Worm (Caenorhabditis elegans) whole organism, L1 larva: ENCODE data around the gene clec-194.
"Not testable (repeated sequence)": the region's sequence is repeated elsewhere in the genome, so short reads cannot be mapped to it uniquely, and the experiment has no call there.

ENCODE experiments used
- C34B4.2 ChIP-seq: sonication (generic microtip); optimal IDR thresholded peaks from 2 replicates; lab custom pipeline; 2017; ENCODE audit warnings: mild to moderate bottlenecking, missing genetic modification characterization, missing compliant biosample characterization
- F16B12.6 ChIP-seq: fragments of 150-350 bp; optimal IDR thresholded peaks from 2 replicates; lab custom pipeline; 2014; ENCODE audit warnings: missing biosample characterization, missing genetic modification characterization
- Y116A8C.19 ChIP-seq: sonication (generic microtip); optimal IDR thresholded peaks from 2 replicates; lab custom pipeline; 2016; ENCODE audit warnings: missing compliant biosample characterization, missing genetic modification characterization, borderline replicate concordance
- aha-1 ChIP-seq: fragments of 150-350 bp; optimal IDR thresholded peaks from 2 replicates; lab custom pipeline; 2014; ENCODE audit warnings: missing biosample characterization, missing genetic modification characterization
- ama-1 ChIP-seq: fragments of 150-350 bp; optimal IDR thresholded peaks from 2 replicates; lab custom pipeline; 2014
- blmp-1 ChIP-seq: fragments of 150-350 bp; optimal IDR thresholded peaks from 2 replicates; lab custom pipeline; 2014; ENCODE audit warnings: missing biosample characterization, missing genetic modification characterization
- ceh-88 ChIP-seq: fragments of 200-800 bp; sonication (Bioruptor generic); IDR thresholded peaks from 2 replicates; pipeline ENCODE4 v1.3.6; 2022; ENCODE audit warnings: missing genetic modification characterization, missing compliant biosample characterization
- dpl-1 ChIP-seq, 3 experiments: fragments of 150-350 bp in 2 of 3; sonication (generic microtip) in 1 of 3; optimal IDR thresholded peaks; 2 replicates each; lab custom pipeline; 2014 to 2017; ENCODE audit warnings: missing biosample characterization in 3 of 3, missing genetic modification characterization in 3 of 3, missing genetic modification reagents in 3 of 3
- dsc-1 ChIP-seq: sonication (generic microtip); optimal IDR thresholded peaks from 2 replicates; lab custom pipeline; 2016; ENCODE audit warnings: mild to moderate bottlenecking, missing genetic modification characterization, missing compliant biosample characterization
- efl-1 ChIP-seq, 4 experiments: fragments of 150-350 bp; optimal IDR thresholded peaks in 3 of 4; peaks in 1 of 4; 1 replicate in 1 of 4; 2 replicates in 3 of 4; lab custom pipeline; 2014; ENCODE audit warnings: missing biosample characterization in 2 of 4, missing genetic modification characterization in 2 of 4, missing genetic modification reagents in 2 of 4
- egl-27 ChIP-seq, 2 experiments: fragments of 150-350 bp in 1 of 2; sonication (generic microtip); optimal IDR thresholded peaks; 3 replicates each; lab custom pipeline; 2017 to 2018; ENCODE audit warnings: missing biosample characterization in 2 of 2, missing genetic modification characterization in 2 of 2, missing genetic modification reagents in 2 of 2
- fkh-10 ChIP-seq: sonication (generic microtip); optimal IDR thresholded peaks from 2 replicates; lab custom pipeline; 2017; ENCODE audit warnings: missing biosample characterization, missing genetic modification reagents, missing genetic modification characterization
- fkh-4 ChIP-seq: sonication (generic microtip); optimal IDR thresholded peaks from 2 replicates; lab custom pipeline; 2016; ENCODE audit warnings: missing compliant biosample characterization, missing genetic modification characterization, borderline replicate concordance
- fkh-8 ChIP-seq: sonication (generic microtip); optimal IDR thresholded peaks from 2 replicates; lab custom pipeline; 2016; ENCODE audit warnings: mild to moderate bottlenecking, missing genetic modification characterization, missing compliant biosample characterization
- grh-1 ChIP-seq: fragments of 200-800 bp; sonication (Bioruptor generic); IDR thresholded peaks from 2 replicates; pipeline ENCODE4 v1.3.6; 2022; ENCODE audit warnings: missing genetic modification reagents, missing genetic modification characterization, missing compliant biosample characterization
- hlh-17 ChIP-seq: fragments of 200-800 bp; sonication (Bioruptor generic); optimal IDR thresholded peaks from 2 replicates; lab custom pipeline; 2018; ENCODE audit warnings: missing genetic modification characterization, mild to moderate bottlenecking, missing compliant biosample characterization, moderate library complexity, borderline replicate concordance
- isw-1 ChIP-seq: fragments of 200-800 bp; sonication (Bioruptor generic); IDR thresholded peaks from 2 replicates; pipeline ENCODE4 v1.3.6; 2022; ENCODE audit warnings: missing genetic modification characterization, missing compliant biosample characterization
- lin-13 ChIP-seq: fragments of 150-350 bp; optimal IDR thresholded peaks from 2 replicates; lab custom pipeline; 2014; ENCODE audit warnings: missing biosample characterization, missing genetic modification reagents, missing genetic modification characterization
- lin-14 ChIP-seq: fragments of 200-800 bp; sonication (Bioruptor generic); optimal IDR thresholded peaks from 2 replicates; lab custom pipeline; 2018; ENCODE audit warnings: mild to moderate bottlenecking, missing genetic modification characterization, moderate library complexity, missing compliant biosample characterization
- lin-35 ChIP-seq, 2 experiments: fragments of 150-350 bp; optimal IDR thresholded peaks; 2 replicates each; lab custom pipeline; 2014; ENCODE audit warnings: missing biosample characterization in 2 of 2, missing genetic modification characterization in 2 of 2, missing genetic modification reagents in 2 of 2
- lsy-2 ChIP-seq, 2 experiments: fragments of 150-350 bp; optimal IDR thresholded peaks; 2 replicates each; lab custom pipeline; 2014; ENCODE audit warnings: missing biosample characterization in 2 of 2, missing genetic modification characterization in 2 of 2
- mab-9 ChIP-seq: fragments of 200-800 bp; sonication (Bioruptor generic); IDR thresholded peaks from 2 replicates; pipeline ENCODE4 v1.3.6; 2022; ENCODE audit warnings: missing genetic modification reagents, missing genetic modification characterization, missing compliant biosample characterization
- mdl-1 ChIP-seq, 2 experiments: fragments of 150-350 bp; optimal IDR thresholded peaks; 2 replicates each; lab custom pipeline; 2014 to 2017; ENCODE audit warnings: missing biosample characterization in 2 of 2, missing genetic modification characterization in 2 of 2, inconsistent platforms in 1 of 2
- nhr-19 ChIP-seq: fragments of 200-800 bp; sonication (Bioruptor generic); conservative IDR thresholded peaks from 2 replicates; pipeline ENCODE4 v1.3.6; 2022; ENCODE audit warnings: missing genetic modification characterization, missing compliant biosample characterization
- nhr-20 ChIP-seq: sonication (generic microtip); optimal IDR thresholded peaks from 2 replicates; lab custom pipeline; 2016; ENCODE audit warnings: mild to moderate bottlenecking, missing genetic modification characterization, missing compliant biosample characterization
- nhr-47 ChIP-seq: sonication (generic microtip); optimal IDR thresholded peaks from 2 replicates; lab custom pipeline; 2016; ENCODE audit warnings: mild to moderate bottlenecking, missing genetic modification characterization, moderate library complexity, missing compliant biosample characterization
- nhr-71 ChIP-seq: sonication (generic microtip); optimal IDR thresholded peaks from 2 replicates; lab custom pipeline; 2016; ENCODE audit warnings: mild to moderate bottlenecking, missing genetic modification characterization, moderate library complexity, missing compliant biosample characterization
- nhr-77 ChIP-seq: fragments of 150-350 bp; optimal IDR thresholded peaks from 2 replicates; lab custom pipeline; 2014; ENCODE audit warnings: missing biosample characterization, missing genetic modification characterization
- nhr-85 ChIP-seq: sonication (generic microtip); peaks from one replicate; lab custom pipeline; 2016; ENCODE audit warnings: missing genetic modification characterization, inconsistent platforms, missing compliant biosample characterization
- nhr-90 ChIP-seq: sonication (generic microtip); optimal IDR thresholded peaks from 2 replicates; lab custom pipeline; 2016; ENCODE audit warnings: mild to moderate bottlenecking, missing genetic modification characterization, missing compliant biosample characterization; ENCODE audit not compliant: poor library complexity
- pag-3 ChIP-seq: sonication (generic microtip); optimal IDR thresholded peaks from 2 replicates; lab custom pipeline; 2017; ENCODE audit warnings: missing genetic modification characterization, mild to moderate bottlenecking, missing compliant biosample characterization, antibody characterized with exemption, borderline replicate concordance; ENCODE audit not compliant: insufficient read depth
- pax-3 ChIP-seq: fragments of 200-800 bp; sonication (Bioruptor generic); optimal IDR thresholded peaks from 2 replicates; lab custom pipeline; 2018; ENCODE audit warnings: mild to moderate bottlenecking, missing genetic modification characterization, moderate library complexity, missing compliant biosample characterization
- pqm-1 ChIP-seq: sonication (generic microtip); optimal IDR thresholded peaks from 3 replicates; lab custom pipeline; 2017; ENCODE audit warnings: missing biosample characterization, missing genetic modification characterization
- rnt-1 ChIP-seq: sonication (generic microtip); optimal IDR thresholded peaks from 2 replicates; lab custom pipeline; 2016; ENCODE audit warnings: mild to moderate bottlenecking, missing genetic modification characterization, moderate library complexity, missing compliant biosample characterization
- snu-23 ChIP-seq: sonication (generic microtip); optimal IDR thresholded peaks from 2 replicates; lab custom pipeline; 2016; ENCODE audit warnings: missing genetic modification characterization, missing compliant biosample characterization
- sup-37 ChIP-seq: fragments of 200-800 bp; sonication (Bioruptor generic); optimal IDR thresholded peaks from 2 replicates; lab custom pipeline; 2018; ENCODE audit warnings: mild to moderate bottlenecking, missing genetic modification characterization, missing compliant biosample characterization
- swsn-7 ChIP-seq: sonication (generic microtip); optimal IDR thresholded peaks from 2 replicates; lab custom pipeline; 2016; ENCODE audit warnings: missing genetic modification characterization, missing compliant biosample characterization
- tbx-2 ChIP-seq: sonication (generic microtip); optimal IDR thresholded peaks from 2 replicates; lab custom pipeline; 2016; ENCODE audit warnings: missing genetic modification characterization, missing compliant biosample characterization
- unc-86 ChIP-seq: sonication (generic microtip); optimal IDR thresholded peaks from 2 replicates; lab custom pipeline; 2016; ENCODE audit warnings: missing genetic modification characterization, missing compliant biosample characterization
- unc-98 ChIP-seq: fragments of 200-800 bp; sonication (Bioruptor generic); IDR thresholded peaks from 2 replicates; pipeline ENCODE4 v1.3.6; 2022; ENCODE audit warnings: missing genetic modification characterization, missing compliant biosample characterization
- vab-15 ChIP-seq: sonication (generic microtip); optimal IDR thresholded peaks from 2 replicates; lab custom pipeline; 2017; ENCODE audit warnings: missing genotype, mild to moderate bottlenecking, missing genetic modification characterization, missing compliant biosample characterization
- xbp-1 ChIP-seq: sonication (generic microtip); optimal IDR thresholded peaks from 2 replicates; lab custom pipeline; 2016; ENCODE audit warnings: missing genetic modification characterization, missing compliant biosample characterization

The clec-194 gene

DNA sequence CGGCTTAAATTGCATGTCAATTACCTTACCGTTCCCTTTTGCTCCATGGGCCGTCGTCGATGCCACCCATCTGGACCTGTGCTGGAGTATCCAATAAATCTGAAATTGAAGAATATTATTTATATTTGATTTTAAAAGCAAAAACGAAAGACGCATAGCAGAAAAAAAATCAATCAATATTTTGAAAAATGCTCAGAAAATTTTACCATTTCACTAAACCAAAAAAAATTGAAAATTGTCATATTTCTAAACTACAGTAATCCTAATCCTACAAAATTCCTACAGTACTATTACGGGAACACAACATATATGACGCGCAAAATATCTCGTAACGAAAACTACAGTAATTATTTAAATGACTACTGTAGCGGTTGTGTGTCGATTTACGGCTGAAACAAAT is 11.4 kb downstream of the clec-194 start, which contains the start of gene Y116A8A.150:
Gene Y116A8A.150, minus strand, starts transcription at position 101 of the 400 bp plus-strand sequence.
- not testable (repeated sequence) for TF ChIP-seq egl-27 (tag; optimal IDR thresholded peaks at IDR 0.05; lab: Kevin White, UChicago); pag-3 (tag; lab: Kevin White, UChicago); fkh-10 (GFP tag; lab: Kevin White, UChicago)

- TF ChIP-seq dsc-1 (tag; lab: Kevin White, UChicago) (peak; percentile 39), fkh-4 (tag; lab: Kevin White, UChicago) (peak; percentile 8), nhr-47 (peak; percentile 74), nhr-71 (tag; lab: Kevin White, UChicago) (peak; percentile 76), ceh-88 (GFP tag; lab: Robert Waterston, UW) (peak; percentile 94), lsy-2 (tag; optimal IDR thresholded peaks at IDR 0.05; lab: Kevin White, UChicago) (peak; percentile 63 to 76), nhr-19 (GFP tag; lab: Robert Waterston, UW) (peak; percentile 98), pax-3 (tag; lab: Kevin White, UChicago) (peak; percentile 41), fkh-8 (peak; percentile 35), nhr-85 (peak; percentile 53), nhr-90 (tag; lab: Kevin White, UChicago) (peak; percentile 36), xbp-1 (tag; lab: Kevin White, UChicago) (peak; percentile 53), swsn-7 (tag; lab: Kevin White, UChicago) (peak; percentile 58), grh-1 (GFP tag; lab: Robert Waterston, UW) (peak; percentile 95), isw-1 (GFP tag; lab: Robert Waterston, UW) (peak; percentile 94), unc-86 (tag; lab: Kevin White, UChicago) (peak; percentile 27), rnt-1 (tag; lab: Kevin White, UChicago) (peak; percentile 56), efl-1 (optimal IDR thresholded peaks at IDR 0.05; lab: Kevin White, UChicago) (peak; percentile 53 to 60), efl-1 (GFP tag; optimal IDR thresholded peaks at IDR 0.05 in 1 of 2; lab: Kevin White, UChicago) (peak; percentile 14 to 96), lin-35 (GFP tag; optimal IDR thresholded peaks at IDR 0.05; lab: Kevin White, UChicago) (peak; percentile 0 to 49), snu-23 (GFP tag; lab: Kevin White, UChicago) (peak; percentile 29), lin-14 (GFP tag; lab: Kevin White, UChicago) (peak; percentile 50), F16B12.6 (peak; percentile 71), dpl-1 (GFP tag; optimal IDR thresholded peaks at IDR 0.05; lab: Kevin White, UChicago) (peak in 2 of 3 experiments; percentile 23 to 29), unc-98 (GFP tag; lab: Robert Waterston, UW) (peak; percentile 84), nhr-20 (tag; lab: Kevin White, UChicago) (peak; percentile 48), tbx-2 (tag; lab: Kevin White, UChicago) (peak; percentile 42), mab-9 (GFP tag; lab: Robert Waterston, UW) (peak; percentile 91)
Observed at ce11 chrIV:16845376-16845775, 13.9 kb downstream of the clec-194 start.

ce11 chrIV:16854790-16855189 is 23.3 kb downstream of the clec-194 start, which contains the start of gene map-2:
TSS of gene map-2 (minus strand) at chrIV:16854890.
- no peak for TF ChIP-seq ama-1 (lab: Kevin White, UChicago)
- TF ChIP-seq mdl-1 (tag; optimal IDR thresholded peaks at IDR 0.05; lab: Kevin White, UChicago): no peak
- TF ChIP-seq aha-1 (tag; lab: Kevin White, UChicago): no peak
- TF ChIP-seq Y116A8C.19 (tag; lab: Kevin White, UChicago): no peak
- no peak for TF ChIP-seq sup-37
- TF ChIP-seq vab-15 (tag; lab: Kevin White, UChicago): no peak
- no peak for TF ChIP-seq hlh-17 (GFP tag; lab: Kevin White, UChicago)
- no peak for TF ChIP-seq nhr-77 (tag; lab: Kevin White, UChicago)
- no peak for TF ChIP-seq C34B4.2 (tag; lab: Kevin White, UChicago)
- TF ChIP-seq unc-98 (GFP tag; lab: Robert Waterston, UW): no peak
- TF ChIP-seq lin-13: no peak
- TF ChIP-seq pqm-1: no peak
- TF ChIP-seq blmp-1 (tag; lab: Kevin White, UChicago): no peak
